Worm (Caenorhabditis elegans) whole organism, midembryonic: ENCODE measurements around the gene Y67A10A.3.
"Not testable (repeated sequence)": the region's sequence is repeated elsewhere in the genome, so short reads cannot be mapped to it uniquely, and the experiment has no call there.

ENCODE experiments used
- T22C8.4 ChIP-seq: fragments of 200-800 bp; sonication (Bioruptor generic); IDR thresholded peaks from 2 replicates; pipeline ENCODE4 v1.3.6; 2022; ENCODE audit warnings: missing genetic modification characterization, missing compliant biosample characterization
- cog-1 ChIP-seq: sonication (generic microtip); optimal IDR thresholded peaks from 2 replicates; lab custom pipeline; 2016; ENCODE audit warnings: missing genetic modification characterization, missing compliant biosample characterization
- flt-1 ChIP-seq: fragments of 200-800 bp; sonication (Bioruptor generic); IDR thresholded peaks from 2 replicates; pipeline ENCODE4 v1.3.6; 2022; ENCODE audit warnings: missing genetic modification characterization, missing compliant biosample characterization
- klf-2 ChIP-seq: fragments of 200-800 bp; sonication (Bioruptor generic); conservative IDR thresholded peaks from 2 replicates; pipeline ENCODE4 v1.3.6; 2022; ENCODE audit warnings: missing genetic modification reagents, missing genetic modification characterization, missing compliant biosample characterization
- med-1 ChIP-seq: sonication (generic microtip); optimal IDR thresholded peaks from 2 replicates; lab custom pipeline; 2017; ENCODE audit warnings: missing genetic modification characterization, mild to moderate bottlenecking, missing compliant biosample characterization, antibody characterized with exemption, missing genetic modification reagents; ENCODE audit not compliant: insufficient read depth
- ref-1 ChIP-seq: fragments of 200-800 bp; sonication (Bioruptor generic); conservative IDR thresholded peaks from 2 replicates; pipeline ENCODE4 v1.3.6; 2022; ENCODE audit warnings: missing genetic modification reagents, missing genetic modification characterization, missing compliant biosample characterization
- tab-1 ChIP-seq: fragments of 200-800 bp; sonication (Bioruptor generic); IDR thresholded peaks from 2 replicates; pipeline ENCODE4 v1.3.6; 2022; ENCODE audit warnings: missing genetic modification characterization, missing compliant biosample characterization
- ztf-23 ChIP-seq: fragments of 200-800 bp; sonication (Bioruptor generic); IDR thresholded peaks from 2 replicates; pipeline ENCODE4 v1.3.6; 2022; ENCODE audit warnings: missing genetic modification reagents, missing genetic modification characterization, missing compliant biosample characterization
- ztf-29 ChIP-seq: fragments of 200-800 bp; sonication (Bioruptor generic); IDR thresholded peaks from 2 replicates; pipeline ENCODE4 v1.3.6; 2022; ENCODE audit warnings: missing genetic modification reagents, missing genetic modification characterization, missing compliant biosample characterization

The Y67A10A.3 gene

ce11 chrIV:14334359-14334758 lies at the start of gene Y67A10A.3:
Y67A10A.3 (minus strand) TSS chrIV:14334459.
- TF ChIP-seq ztf-23 (no peak), ref-1 (GFP tag; lab: Robert Waterston, UW) (no peak), T22C8.4 (GFP tag; lab: Robert Waterston, UW) (no peak), cog-1 (tag; lab: Kevin White, UChicago) (no peak), ztf-29 (no peak), tab-1 (GFP tag; lab: Robert Waterston, UW) (no peak), klf-2 (GFP tag; lab: Robert Waterston, UW) (no peak), flt-1 (GFP tag; lab: Robert Waterston, UW) (no peak)

ce11 chrIV:14383474-14383873 lies 49.2 kb upstream of the Y67A10A.3 start, which contains the start of gene paqr-3:
paqr-3 (minus strand) TSS chrIV:14383683.
- TF ChIP-seq T22C8.4 (GFP tag; lab: Robert Waterston, UW) (no peak), flt-1 (GFP tag; lab: Robert Waterston, UW) (no peak), tab-1 (GFP tag; lab: Robert Waterston, UW) (no peak), klf-2 (GFP tag; lab: Robert Waterston, UW) (no peak), med-1 (GFP tag; lab: Kevin White, UChicago) (no peak), cog-1 (tag; lab: Kevin White, UChicago) (no peak), ztf-29 (no peak), ztf-23 (no peak), ref-1 (GFP tag; lab: Robert Waterston, UW) (no peak)

DNA sequence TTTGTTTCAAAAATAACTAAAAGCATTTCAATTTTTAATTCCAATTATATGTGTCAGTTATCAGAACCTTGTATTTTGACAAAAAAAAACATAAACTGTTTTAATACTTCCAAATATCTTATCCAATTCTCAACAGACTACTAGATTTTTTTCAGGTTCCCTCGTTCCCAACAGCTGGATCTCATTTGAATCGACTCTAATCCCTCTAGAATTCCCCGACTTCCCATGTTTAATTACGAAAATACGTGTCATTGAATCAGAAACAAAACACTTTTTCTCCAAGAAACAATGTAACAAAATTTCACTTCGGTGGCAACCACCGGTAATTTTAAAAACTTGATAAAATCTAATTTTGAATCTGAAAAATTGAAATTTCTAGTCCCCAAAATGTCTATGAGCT lies 44.9 kb upstream of the Y67A10A.3 start:
- no peak for TF ChIP-seq klf-2 (GFP tag; lab: Robert Waterston, UW)
- TF ChIP-seq ref-1 (GFP tag; lab: Robert Waterston, UW): no peak
- no peak for TF ChIP-seq cog-1 (tag; lab: Kevin White, UChicago)
- TF ChIP-seq ztf-23: no peak
- no peak for TF ChIP-seq flt-1 (GFP tag; lab: Robert Waterston, UW)
- no peak for TF ChIP-seq ztf-29
- no peak for TF ChIP-seq T22C8.4 (GFP tag; lab: Robert Waterston, UW)
- TF ChIP-seq med-1 (GFP tag; lab: Kevin White, UChicago): no peak
- no peak for TF ChIP-seq tab-1 (GFP tag; lab: Robert Waterston, UW)

DNA sequence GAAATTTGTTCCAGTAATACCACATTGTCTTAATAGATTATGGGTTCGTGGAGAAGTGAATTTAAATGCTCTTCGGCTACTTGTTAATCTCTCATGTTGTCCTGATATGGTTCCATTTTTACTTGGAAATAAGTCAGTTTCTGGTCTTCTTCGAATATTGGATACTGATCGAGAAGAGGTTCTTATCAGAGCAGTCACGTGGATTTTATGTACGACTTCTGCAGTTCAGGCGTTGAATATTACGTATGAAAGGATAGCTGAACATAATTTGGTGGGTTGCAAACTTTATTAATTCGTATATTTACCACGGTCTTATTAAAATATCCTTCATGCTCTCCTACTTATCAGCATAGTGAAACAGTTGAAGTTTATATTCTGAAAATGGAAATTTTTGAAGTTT lies 43.6 kb upstream of the Y67A10A.3 start:
- TF ChIP-seq T22C8.4 (GFP tag; lab: Robert Waterston, UW): no peak
- no peak for TF ChIP-seq tab-1 (GFP tag; lab: Robert Waterston, UW)
- no peak for TF ChIP-seq ztf-29
- no peak for TF ChIP-seq klf-2 (GFP tag; lab: Robert Waterston, UW)
- no peak for TF ChIP-seq flt-1 (GFP tag; lab: Robert Waterston, UW)
- no peak for TF ChIP-seq ref-1 (GFP tag; lab: Robert Waterston, UW)
- no peak for TF ChIP-seq med-1 (GFP tag; lab: Kevin White, UChicago)
- TF ChIP-seq cog-1 (tag; lab: Kevin White, UChicago): no peak
- TF ChIP-seq ztf-23: no peak

DNA sequence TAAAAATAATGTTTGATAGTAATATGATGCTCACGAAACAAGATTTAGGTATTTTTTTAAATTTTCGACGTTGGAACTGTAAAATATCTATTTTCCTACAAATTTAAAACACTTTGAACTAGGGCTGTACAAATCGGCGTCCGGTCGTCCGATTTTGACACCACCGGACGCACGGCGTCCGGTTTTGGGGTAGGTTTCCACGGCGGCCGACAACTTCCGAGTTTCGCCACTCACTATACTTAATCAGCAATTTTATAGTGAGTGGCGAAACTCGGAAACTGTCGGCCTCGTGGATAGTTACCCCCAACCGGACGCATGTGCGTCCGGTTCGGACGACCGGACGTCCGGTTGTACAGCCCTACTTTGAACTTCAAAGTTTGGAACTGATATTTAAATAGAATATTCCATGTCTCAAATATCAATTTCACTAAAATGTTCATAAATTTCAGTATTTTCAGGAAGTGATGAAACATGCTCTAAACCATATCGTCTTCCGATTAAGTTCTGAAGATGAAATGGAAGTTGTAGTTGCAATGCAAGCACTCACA lies 43.1 kb upstream of the Y67A10A.3 start:
- TF ChIP-seq klf-2 (GFP tag; lab: Robert Waterston, UW) (no peak), ref-1 (GFP tag; lab: Robert Waterston, UW) (no peak), med-1 (GFP tag; lab: Kevin White, UChicago) (no peak), ztf-23 (no peak), flt-1 (GFP tag; lab: Robert Waterston, UW) (no peak), T22C8.4 (GFP tag; lab: Robert Waterston, UW) (no peak), ztf-29 (no peak), tab-1 (GFP tag; lab: Robert Waterston, UW) (no peak), cog-1 (tag; lab: Kevin White, UChicago) (no peak)

- not testable (repeated sequence) for TF ChIP-seq T22C8.4 (GFP tag; lab: Robert Waterston, UW); klf-2 (GFP tag; lab: Robert Waterston, UW); med-1 (GFP tag; lab: Kevin White, UChicago)
Observed at ce11 chrIV:14373814-14374213, 39.6 kb upstream of the Y67A10A.3 start, which contains the start of gene Y67A10A.7. Y67A10A.7 (plus strand) TSS chrIV:14374114.

- TF ChIP-seq T22C8.4 (GFP tag; lab: Robert Waterston, UW): no peak
- TF ChIP-seq ztf-29: no peak
- TF ChIP-seq flt-1 (GFP tag; lab: Robert Waterston, UW): no peak
- no peak for TF ChIP-seq med-1 (GFP tag; lab: Kevin White, UChicago)
- 0 out of 2 replicates have a peak, but pooled peaks have one; percentile 17 for TF ChIP-seq klf-2 (GFP tag; lab: Robert Waterston, UW)
- TF ChIP-seq cog-1 (tag; lab: Kevin White, UChicago): no peak
Observed at ce11 chrIV:14371639-14372038, 37.4 kb upstream of the Y67A10A.3 start.

DNA sequence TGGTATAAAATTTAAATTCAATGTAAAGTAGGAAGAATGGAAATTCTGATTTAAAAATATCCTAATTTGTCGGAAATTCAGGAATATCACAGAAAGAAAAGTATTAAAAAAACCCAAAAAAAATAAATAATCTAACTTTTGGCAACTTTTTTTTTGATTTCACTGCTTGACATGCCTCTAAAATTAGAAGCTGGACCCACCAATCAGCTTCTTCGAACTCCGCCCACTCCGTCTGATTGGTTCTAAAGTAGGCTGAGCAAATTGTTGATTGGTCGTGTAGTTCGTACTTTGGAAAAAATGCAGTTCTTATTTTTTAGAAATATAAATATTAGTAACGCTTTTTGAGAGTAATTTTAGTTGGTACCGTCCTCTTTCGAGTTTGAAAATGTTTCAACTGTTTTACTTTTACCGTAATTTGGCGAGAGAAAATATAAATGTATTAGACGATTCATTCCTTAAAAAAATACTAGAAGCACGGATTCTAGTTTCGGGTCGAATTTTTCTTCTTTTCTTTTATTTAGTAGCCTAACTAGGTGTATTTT lies 31.6 kb upstream of the Y67A10A.3 start:
- TF ChIP-seq tab-1 (GFP tag; lab: Robert Waterston, UW): no peak

DNA sequence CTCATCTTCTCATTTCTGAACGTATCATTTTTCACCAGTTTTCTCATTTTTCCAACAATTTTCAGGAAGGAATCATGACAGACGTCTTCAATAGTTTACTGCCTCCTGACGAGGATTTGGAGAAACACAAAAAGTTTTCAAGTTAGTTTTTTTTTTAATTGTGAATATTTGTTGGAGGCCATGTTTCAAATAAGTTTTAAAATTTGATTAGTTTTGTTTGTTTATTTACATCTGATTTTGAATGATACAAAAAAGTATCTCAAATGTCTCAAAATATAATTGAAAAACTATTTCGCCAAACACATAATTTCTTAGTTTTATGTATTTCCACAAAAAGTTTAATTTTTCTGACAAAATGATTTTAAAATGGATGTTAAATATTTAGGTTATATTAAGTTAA lies 26.9 kb upstream of the Y67A10A.3 start, which contains the start of gene ssu-2:
Gene ssu-2 (plus strand): TSS at position 59 of the 400 bp plus-strand sequence.
- TF ChIP-seq flt-1 (GFP tag; lab: Robert Waterston, UW) (no peak), ref-1 (GFP tag; lab: Robert Waterston, UW) (no peak), T22C8.4 (GFP tag; lab: Robert Waterston, UW) (no peak), ztf-23 (no peak), med-1 (GFP tag; lab: Kevin White, UChicago) (no peak), tab-1 (GFP tag; lab: Robert Waterston, UW) (no peak), cog-1 (tag; lab: Kevin White, UChicago) (no peak), ztf-29 (no peak), klf-2 (GFP tag; lab: Robert Waterston, UW) (no peak)
